Fruit fly (Drosophila melanogaster): ENCODE measurements around the gene CG33229.

Gene CG33229

dm6 chr3L:203536-204135 lies 20.0 kb upstream of the CG33229 start, which contains the start of gene NitFhit (continued):
- TF ChIP-seq lov (optimal IDR thresholded peaks at IDR 0.05), result no peak
- TF ChIP-seq lov (GFP tag; IDR thresholded peaks at IDR 0.05), result no peak
- TF ChIP-seq CG6654 (GFP tag; optimal IDR thresholded peaks at IDR 0.05), result no peak
- TF ChIP-seq E2f1 (GFP tag; IDR thresholded peaks at IDR 0.05), result no peak
- peak; percentile 8 for TF ChIP-seq exex (tag; optimal IDR thresholded peaks at IDR 0.05)
- no peak for TF ChIP-seq HLH3B (GFP tag; IDR thresholded peaks at IDR 0.05)
- TF ChIP-seq BEAF-32 (GFP tag; optimal IDR thresholded peaks at IDR 0.05), result peak; percentile 6
- TF ChIP-seq CG8359 (GFP tag; optimal IDR thresholded peaks at IDR 0.05; ENCODE audit: borderline replicate concordance), result no peak
- TF ChIP-seq CG14965 (GFP tag; optimal IDR thresholded peaks at IDR 0.05; ENCODE audit: borderline replicate concordance), result no peak
- no peak for TF ChIP-seq CG4707 (GFP tag; optimal IDR thresholded peaks at IDR 0.05)
- no peak for TF ChIP-seq CG8290 (GFP tag; optimal IDR thresholded peaks at IDR 0.05)
- TF ChIP-seq CG8290 (tag; optimal IDR thresholded peaks at IDR 0.05), result peak in 1 of 2 experiments; percentile 17
- TF ChIP-seq Dad (GFP tag; optimal IDR thresholded peaks at IDR 0.05), result no peak
- no peak for TF ChIP-seq CG17802 (tag; optimal IDR thresholded peaks at IDR 0.05)
- TF ChIP-seq HmgZ (tag; optimal IDR thresholded peaks at IDR 0.05), result peak; percentile 34
- TF ChIP-seq Deaf1 (tag; optimal IDR thresholded peaks at IDR 0.05), result no peak
- TF ChIP-seq HLHmδ (GFP tag; optimal IDR thresholded peaks at IDR 0.05), result no peak
- TF ChIP-seq CG1233 (GFP tag; optimal IDR thresholded peaks at IDR 0.05), result no peak
- no peak for TF ChIP-seq Drgx (GFP tag; IDR thresholded peaks at IDR 0.05)
- no peak for TF ChIP-seq cad (GFP tag; optimal IDR thresholded peaks at IDR 0.05)
- no peak for TF ChIP-seq CkIIα-i1 (GFP tag; IDR thresholded peaks at IDR 0.05)
- TF ChIP-seq CG13775 (GFP tag; optimal IDR thresholded peaks at IDR 0.05), result no peak
- no peak for TF ChIP-seq NC2α (GFP tag; optimal IDR thresholded peaks at IDR 0.05)
- no peak for TF ChIP-seq Nf-YB (GFP tag; optimal IDR thresholded peaks at IDR 0.05)
- peak; percentile 13 for TF ChIP-seq Ets97D (GFP tag; optimal IDR thresholded peaks at IDR 0.05)
- TF ChIP-seq CG17612 (GFP tag; IDR thresholded peaks at IDR 0.05), result no peak
- no peak for TF ChIP-seq Mad (GFP tag; optimal IDR thresholded peaks at IDR 0.05)
- peak; percentile 54 for TF ChIP-seq E2f2 (GFP tag; IDR thresholded peaks at IDR 0.05)
- no peak for TF ChIP-seq CG7357 (GFP tag; IDR thresholded peaks at IDR 0.05)
- TF ChIP-seq CG2889 (GFP tag; IDR thresholded peaks at IDR 0.05), result no peak
- TF ChIP-seq cas (GFP tag; IDR thresholded peaks at IDR 0.05), result no peak
- TF ChIP-seq nom (GFP tag; optimal IDR thresholded peaks at IDR 0.05), result peak; percentile 52
- no peak for TF ChIP-seq croc (GFP tag; conservative IDR thresholded peaks at IDR 0.05)
- TF ChIP-seq HmgD (GFP tag; optimal IDR thresholded peaks at IDR 0.05), result no peak
- no peak for TF ChIP-seq knrl (GFP tag; IDR thresholded peaks at IDR 0.05; ENCODE audit: partially characterized antibody)
- TF ChIP-seq nerfin-2 (GFP tag; IDR thresholded peaks at IDR 0.05; ENCODE audit: partially characterized antibody), result no peak
- no peak for TF ChIP-seq CG16813 (GFP tag; IDR thresholded peaks at IDR 0.05; ENCODE audit: partially characterized antibody)
- no peak for TF ChIP-seq ranshi (GFP tag; IDR thresholded peaks at IDR 0.05)
- no peak for TF ChIP-seq inv (GFP tag; IDR thresholded peaks at IDR 0.05; ENCODE audit: partially characterized antibody)
- no peak for TF ChIP-seq tna (GFP tag; IDR thresholded peaks at IDR 0.05; ENCODE audit: partially characterized antibody)
- TF ChIP-seq CG6175 (GFP tag; IDR thresholded peaks at IDR 0.05), result no peak
- no peak for TF ChIP-seq CG9797 (GFP tag; optimal IDR thresholded peaks at IDR 0.05)
- TF ChIP-seq Doc2 (GFP tag; IDR thresholded peaks at IDR 0.05), result no peak
- TF ChIP-seq CG15011 (GFP tag; optimal IDR thresholded peaks at IDR 0.05), result no peak
- no peak for TF ChIP-seq vvl (GFP tag; IDR thresholded peaks at IDR 0.05)
- no peak for TF ChIP-seq CrebB (tag; optimal IDR thresholded peaks at IDR 0.05)
- TF ChIP-seq MBD-R2 (GFP tag; IDR thresholded peaks at IDR 0.05), result peak; percentile 72
- no peak for TF ChIP-seq CG3407 (GFP tag; optimal IDR thresholded peaks at IDR 0.05)
- TF ChIP-seq CG9609 (GFP tag; optimal IDR thresholded peaks at IDR 0.05), result no peak
- TF ChIP-seq p53 (GFP tag; optimal IDR thresholded peaks at IDR 0.05), result no peak
- no peak for TF ChIP-seq luna (GFP tag; optimal IDR thresholded peaks at IDR 0.05)
- no peak for TF ChIP-seq z (GFP tag; IDR thresholded peaks at IDR 0.05)

Data from whole organism, embryonic.